Worm (Caenorhabditis elegans): ENCODE measurements around the gene ftn-1.
A peak's percentile ranks its signal among the peaks of the same experiment; 100 is the strongest.
"Not testable (repeated sequence)": the region's sequence is repeated elsewhere in the genome, so short reads cannot be mapped to it uniquely, and the experiment has no call there.

The ftn-1 gene

ce11 chrV:7514939-7515338, 32.4 kb downstream of the ftn-1 start, which contains the start of gene srb-18:
Gene srb-18, plus strand, starts transcription at chrV:7515239.
- TF ChIP-seq pha-4 (tag; optimal IDR thresholded peaks at IDR 0.05) = no peak
- TF ChIP-seq tbx-8 (GFP tag; optimal IDR thresholded peaks at IDR 0.05) = no peak
- TF ChIP-seq lsy-2 (tag; optimal IDR thresholded peaks at IDR 0.05) = no peak
- TF ChIP-seq sem-2 (GFP tag; optimal IDR thresholded peaks at IDR 0.05) = no peak
- no peak for TF ChIP-seq ham-2 (GFP tag; optimal IDR thresholded peaks at IDR 0.05)
- TF ChIP-seq nhr-2 (tag; optimal IDR thresholded peaks at IDR 0.05) = no peak
- no peak for TF ChIP-seq unc-39 (tag; optimal IDR thresholded peaks at IDR 0.05)
- TF ChIP-seq lin-13 (tag; optimal IDR thresholded peaks at IDR 0.05) = no peak
- no peak for TF ChIP-seq flh-1 (GFP tag; optimal IDR thresholded peaks at IDR 0.05)
- no peak for TF ChIP-seq nhr-28 (tag; optimal IDR thresholded peaks at IDR 0.05)
- TF ChIP-seq ces-1 (GFP tag; optimal IDR thresholded peaks at IDR 0.05) = no peak
- no peak for TF ChIP-seq ztf-11 (tag; optimal IDR thresholded peaks at IDR 0.05)
- TF ChIP-seq lin-32 (GFP tag; optimal IDR thresholded peaks at IDR 0.05) = no peak
- TF ChIP-seq ceh-39 (tag; optimal IDR thresholded peaks at IDR 0.05) = no peak
- no peak for TF ChIP-seq nhr-76 (tag; optimal IDR thresholded peaks at IDR 0.05)
- no peak for TF ChIP-seq zip-8 (tag; optimal IDR thresholded peaks at IDR 0.05)
- TF ChIP-seq snpc-4 (tag; optimal IDR thresholded peaks at IDR 0.05) = no peak
- no peak for TF ChIP-seq ceh-43 (GFP tag; optimal IDR thresholded peaks at IDR 0.05)

- not testable (repeated sequence) for TF ChIP-seq lin-32 (GFP tag; optimal IDR thresholded peaks at IDR 0.05); elt-1 (tag; optimal IDR thresholded peaks at IDR 0.05; ENCODE audit: borderline replicate concordance, insufficient read depth); unc-62 (GFP tag; optimal IDR thresholded peaks at IDR 0.05)
These were observed 35.9 kb downstream of the ftn-1 start, which contains the start of gene nhr-171 for ce11 chrV:7511465-7511864. Gene nhr-171, plus strand, starts transcription at chrV:7511765.

DNA sequence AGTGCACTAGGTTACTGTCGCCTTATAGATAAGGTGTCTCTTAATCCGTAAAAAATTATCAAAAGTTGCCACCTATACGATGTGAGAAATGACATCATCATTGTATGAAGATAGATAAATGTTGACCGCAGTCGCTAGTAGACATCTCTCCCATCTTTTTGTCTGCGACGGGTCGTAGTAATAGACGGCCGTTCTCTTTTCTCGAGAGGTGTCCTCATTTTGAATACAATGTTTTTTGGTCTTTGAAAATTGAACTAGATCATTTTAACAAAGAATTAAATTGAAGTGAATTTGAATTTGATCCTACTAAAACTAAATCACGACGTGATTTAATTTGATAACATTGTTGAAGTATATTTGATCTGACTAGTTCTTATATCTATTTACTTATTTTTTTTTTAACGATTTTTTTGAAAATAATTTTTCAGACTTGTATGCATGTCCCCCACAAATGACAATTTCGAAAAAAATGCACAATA, 38.8 kb downstream of the ftn-1 start, which contains the start of the genes str-31 and nhr-172:
TSS of gene str-31 (minus strand) at position 101 of the 479 bp plus-strand sequence.
TSS of gene nhr-172 (plus strand) at position 429 of the 479 bp plus-strand sequence.
- TF ChIP-seq nhr-237 (tag; optimal IDR thresholded peaks at IDR 0.05) (no peak), flh-1 (GFP tag; optimal IDR thresholded peaks at IDR 0.05) (no peak), bed-3 (GFP tag; optimal IDR thresholded peaks at IDR 0.05) (no peak), unc-62 (GFP tag; optimal IDR thresholded peaks at IDR 0.05) (peak; percentile 19)

ce11 chrV:7506207-7506606, 41.2 kb downstream of the ftn-1 start:
- TF ChIP-seq ztf-11 (tag; optimal IDR thresholded peaks at IDR 0.05) = no peak
- no peak for TF ChIP-seq ces-1 (GFP tag; optimal IDR thresholded peaks at IDR 0.05)
- TF ChIP-seq mep-1 (tag; optimal IDR thresholded peaks at IDR 0.05) = no peak
- no peak for TF ChIP-seq M03D4.4 (tag; optimal IDR thresholded peaks at IDR 0.05)
- no peak for TF ChIP-seq nhr-28 (tag; optimal IDR thresholded peaks at IDR 0.05)
- TF ChIP-seq flh-1 (GFP tag; optimal IDR thresholded peaks at IDR 0.05) = no peak
- no peak for TF ChIP-seq nhr-12 (tag; optimal IDR thresholded peaks at IDR 0.05)
- TF ChIP-seq ham-2 (GFP tag; optimal IDR thresholded peaks at IDR 0.05) = no peak
- TF ChIP-seq nhr-76 (tag; optimal IDR thresholded peaks at IDR 0.05) = no peak
- no peak for TF ChIP-seq ceh-39 (tag; optimal IDR thresholded peaks at IDR 0.05)
- no peak for TF ChIP-seq unc-120 (tag; optimal IDR thresholded peaks at IDR 0.05; ENCODE audit: poor library complexity, severe bottlenecking)
- TF ChIP-seq unc-62 (GFP tag; optimal IDR thresholded peaks at IDR 0.05) = no peak
- no peak for TF ChIP-seq mls-2 (tag; optimal IDR thresholded peaks at IDR 0.05)
- no peak for TF ChIP-seq bed-3 (GFP tag; optimal IDR thresholded peaks at IDR 0.05)

DNA sequence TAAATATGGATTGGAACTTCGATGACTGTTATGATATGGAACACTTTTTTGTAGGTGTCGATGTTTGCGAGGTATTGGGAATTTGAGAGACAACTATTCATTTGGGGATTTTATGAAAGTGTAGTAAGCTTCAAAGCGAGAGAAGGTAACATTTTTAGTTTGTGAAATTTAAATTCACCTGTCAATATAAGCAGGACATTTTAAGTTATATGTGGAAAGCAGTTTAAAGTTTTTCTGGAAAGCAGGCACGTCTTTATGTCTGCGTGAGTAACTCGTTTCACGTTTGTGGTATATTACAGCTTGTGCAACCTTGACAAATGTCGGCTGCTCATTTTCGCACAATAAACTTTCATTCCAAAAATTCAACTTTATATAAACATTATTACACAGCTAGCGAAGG, 43.1 kb downstream of the ftn-1 start, which contains the start of gene srh-229:
TSS of gene srh-229 (minus strand) at position 101 of the 400 bp plus-strand sequence.
- no peak for TF ChIP-seq nhr-76 (tag; optimal IDR thresholded peaks at IDR 0.05)
- no peak for TF ChIP-seq zip-8 (tag; optimal IDR thresholded peaks at IDR 0.05)
- TF ChIP-seq ceh-39 (tag; optimal IDR thresholded peaks at IDR 0.05) = no peak
- TF ChIP-seq sem-2 (GFP tag; optimal IDR thresholded peaks at IDR 0.05) = no peak
- TF ChIP-seq nhr-28 (tag; optimal IDR thresholded peaks at IDR 0.05) = no peak
- TF ChIP-seq elt-3 (tag; optimal IDR thresholded peaks at IDR 0.05) = no peak
- no peak for TF ChIP-seq nhr-237 (tag; optimal IDR thresholded peaks at IDR 0.05)
- no peak for TF ChIP-seq blmp-1 (tag; optimal IDR thresholded peaks at IDR 0.05)

DNA sequence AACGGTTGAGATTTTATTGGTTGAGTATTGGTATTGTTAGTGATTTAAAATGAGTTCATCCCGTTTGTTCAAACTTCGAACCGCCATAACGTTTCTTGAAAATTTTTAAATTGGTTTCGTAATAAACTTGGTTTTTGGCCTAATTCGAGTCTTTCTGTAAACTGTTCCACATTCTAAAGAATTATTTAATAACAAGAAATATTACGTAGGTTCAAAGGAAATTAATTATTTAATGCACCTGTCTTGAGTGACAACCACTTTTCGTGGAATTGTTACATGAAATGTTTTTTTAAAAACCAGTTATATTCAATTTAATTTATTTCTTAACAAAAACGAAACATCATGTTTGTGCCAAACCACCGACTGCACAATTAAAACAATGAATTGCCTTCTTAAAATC, 46.2 kb downstream of the ftn-1 start:
- no peak for TF ChIP-seq nhr-2 (tag; optimal IDR thresholded peaks at IDR 0.05)
- TF ChIP-seq ceh-43 (GFP tag; optimal IDR thresholded peaks at IDR 0.05) = no peak
- TF ChIP-seq flh-1 (GFP tag; optimal IDR thresholded peaks at IDR 0.05) = no peak
- no peak for TF ChIP-seq tbx-8 (GFP tag; optimal IDR thresholded peaks at IDR 0.05)
- TF ChIP-seq snpc-4 (tag; optimal IDR thresholded peaks at IDR 0.05) = no peak
- TF ChIP-seq sptf-1 (tag; optimal IDR thresholded peaks at IDR 0.05) = no peak
- TF ChIP-seq drap-1 (GFP tag; optimal IDR thresholded peaks at IDR 0.05) = no peak
- TF ChIP-seq nhr-76 (tag; optimal IDR thresholded peaks at IDR 0.05) = no peak
- no peak for TF ChIP-seq lin-13 (tag; optimal IDR thresholded peaks at IDR 0.05)
- no peak for TF ChIP-seq cnd-1 (tag; optimal IDR thresholded peaks at IDR 0.05)
- TF ChIP-seq ceh-83 (GFP tag; optimal IDR thresholded peaks at IDR 0.05) = no peak
- TF ChIP-seq mab-5 (tag; optimal IDR thresholded peaks at IDR 0.05) = no peak
